Worm (Caenorhabditis elegans): ENCODE results near the gene Y97E10AL.1.

Gene Y97E10AL.1

ce11 chrV:8013901-8014388 is 28.0 kb downstream of the Y97E10AL.1 start, which contains the start of gene Y97E10AR.6 (continued):
- TF ChIP-seq nhr-111 (GFP tag; optimal IDR thresholded peaks at IDR 0.05) (no peak), F26F4.8 (GFP tag; conservative IDR thresholded peaks at IDR 0.05) (no peak), ceh-62 (tag; optimal IDR thresholded peaks at IDR 0.05) (no peak), pqm-1 (tag; optimal IDR thresholded peaks at IDR 0.05) (no peak), ces-1 (GFP tag; optimal IDR thresholded peaks at IDR 0.05) (no peak), unc-39 (tag; optimal IDR thresholded peaks at IDR 0.05) (no peak), Y105C5A.15 (GFP tag; IDR thresholded peaks at IDR 0.05) (no peak), dpl-1 (GFP tag; optimal IDR thresholded peaks at IDR 0.05) (no peak), mes-2 (tag; optimal IDR thresholded peaks at IDR 0.05; ENCODE audit: poor library complexity, severe bottlenecking) (peak; percentile 47), ztf-7 (tag; optimal IDR thresholded peaks at IDR 0.05) (peak; percentile 23), zip-11 (GFP tag; IDR thresholded peaks at IDR 0.05) (no peak), madf-5 (GFP tag; IDR thresholded peaks at IDR 0.05) (no peak), ztf-11 (tag; optimal IDR thresholded peaks at IDR 0.05) (no peak), rbr-2 (tag; optimal IDR thresholded peaks at IDR 0.05) (peak; percentile 26), snpc-1.2 (GFP tag; IDR thresholded peaks at IDR 0.05) (no peak), lim-7 (GFP tag; IDR thresholded peaks at IDR 0.05) (no peak), lin-13 (GFP tag; optimal IDR thresholded peaks at IDR 0.05) (no peak), daf-19 (GFP tag; conservative IDR thresholded peaks at IDR 0.05) (no peak), lin-15B (tag; optimal IDR thresholded peaks at IDR 0.05) (no peak), nhr-6 (tag; optimal IDR thresholded peaks at IDR 0.05) (no peak), Y5F2A.4 (GFP tag; optimal IDR thresholded peaks at IDR 0.05) (no peak)

ce11 chrV:8014710-8015314 is 28.9 kb downstream of the Y97E10AL.1 start:
- TF ChIP-seq lin-38 (GFP tag; IDR thresholded peaks at IDR 0.05) (0 out of 2 replicates have a peak, but pooled peaks have one; percentile 21), F49E8.2 (tag; optimal IDR thresholded peaks at IDR 0.05; ENCODE audit: borderline replicate concordance) (peak; percentile 40), lim-7 (GFP tag; IDR thresholded peaks at IDR 0.05) (0 out of 2 replicates have a peak, but pooled peaks have one; percentile 6)

ce11 chrV:8016928-8017327 is 31.0 kb downstream of the Y97E10AL.1 start, which contains the start of gene sptl-2:
sptl-2 (plus strand) TSS chrV:8017207.
- TF ChIP-seq mep-1 (tag; optimal IDR thresholded peaks at IDR 0.05) (peak; percentile 4), daf-16 (GFP tag; optimal IDR thresholded peaks at IDR 0.05) (no peak), daf-16 (tag; optimal IDR thresholded peaks at IDR 0.05) (peak; percentile 40), nhr-28 (tag; optimal IDR thresholded peaks at IDR 0.05) (peak; percentile 59), pqm-1 (tag; optimal IDR thresholded peaks at IDR 0.05) (peak; percentile 84), daf-8 (GFP tag; IDR thresholded peaks at IDR 0.05) (no peak), dve-1 (tag; optimal IDR thresholded peaks at IDR 0.05; ENCODE audit: insufficient read depth) (peak; percentile 15), mes-2 (tag; optimal IDR thresholded peaks at IDR 0.05; ENCODE audit: poor library complexity, severe bottlenecking) (peak; percentile 8), hlh-30 (tag; optimal IDR thresholded peaks at IDR 0.05; ENCODE audit: insufficient read depth) (no peak), dmd-6 (GFP tag; IDR thresholded peaks at IDR 0.05) (peak; percentile 23)

- TF ChIP-seq nhr-102 (tag; optimal IDR thresholded peaks at IDR 0.05): no peak
- no peak for TF ChIP-seq ZK546.5 (tag; optimal IDR thresholded peaks at IDR 0.05)
- no peak for TF ChIP-seq egl-27 (tag; optimal IDR thresholded peaks at IDR 0.05)
- TF ChIP-seq ceh-44 (GFP tag; IDR thresholded peaks at IDR 0.05): no peak
- peak; percentile 65 for TF ChIP-seq hlh-11 (tag; optimal IDR thresholded peaks at IDR 0.05)
- no peak for TF ChIP-seq skn-1 (tag; optimal IDR thresholded peaks at IDR 0.05)
- no peak for TF ChIP-seq nhr-237 (tag; optimal IDR thresholded peaks at IDR 0.05)
- no peak for TF ChIP-seq mdl-1 (tag; optimal IDR thresholded peaks at IDR 0.05)
- no peak for TF ChIP-seq cey-2 (tag; optimal IDR thresholded peaks at IDR 0.05; ENCODE audit: borderline replicate concordance, insufficient read depth)
- peak; percentile 28 for TF ChIP-seq dve-1 (tag; optimal IDR thresholded peaks at IDR 0.05; ENCODE audit: insufficient read depth)
- TF ChIP-seq daf-16 (GFP tag; optimal IDR thresholded peaks at IDR 0.05): no peak
- peak; percentile 39 for TF ChIP-seq daf-16 (tag; optimal IDR thresholded peaks at IDR 0.05)
- TF ChIP-seq mxl-2 (GFP tag; conservative IDR thresholded peaks at IDR 0.05): no peak
- TF ChIP-seq set-16 (GFP tag; IDR thresholded peaks at IDR 0.05): no peak
- no peak for TF ChIP-seq R02D3.7 (tag; optimal IDR thresholded peaks at IDR 0.05)
- no peak for TF ChIP-seq F44E2.7 (GFP tag; IDR thresholded peaks at IDR 0.05)
- peak; percentile 75 for TF ChIP-seq dmd-6 (GFP tag; IDR thresholded peaks at IDR 0.05)
- no peak for TF ChIP-seq sdz-12 (GFP tag; optimal IDR thresholded peaks at IDR 0.05)
- no peak for TF ChIP-seq F10B5.3 (tag; optimal IDR thresholded peaks at IDR 0.05)
- TF ChIP-seq nhr-6 (tag; optimal IDR thresholded peaks at IDR 0.05): peak; percentile 12
Observed at ce11 chrV:8017924-8018323, 32.0 kb downstream of the Y97E10AL.1 start.

Measured in whole organism, L4 larva.